Fruit fly (Drosophila melanogaster) whole organism, adult: ENCODE measurements around the gene kumpel.
A peak's percentile ranks its signal among the peaks of the same experiment; 100 is the strongest.

ENCODE experiments used
- CG11617 ChIP-seq: fragments of 200-800 bp; sonication (Bioruptor generic); optimal IDR thresholded peaks from 2 replicates; lab custom pipeline; 2017; ENCODE audit warnings: mild to moderate bottlenecking, missing biosample characterization, missing genetic modification reagents, missing genetic modification characterization
- CG12768 ChIP-seq: fragments of 200-800 bp; sonication (Bioruptor generic); optimal IDR thresholded peaks from 2 replicates; lab custom pipeline; 2017; ENCODE audit warnings: missing biosample characterization, missing genetic modification characterization, mild to moderate bottlenecking, moderate library complexity, missing genetic modification reagents
- CG14711 ChIP-seq: fragments of 200-800 bp; sonication (Bioruptor generic); optimal IDR thresholded peaks from 2 replicates; lab custom pipeline; 2018; ENCODE audit warnings: missing biosample characterization, mild to moderate bottlenecking, missing genetic modification characterization, moderate library complexity
- CG1620 ChIP-seq: fragments of 200-800 bp; sonication (Bioruptor generic); optimal IDR thresholded peaks from 2 replicates; lab custom pipeline; 2016; ENCODE audit warnings: missing biosample characterization, missing genetic modification characterization
- CG33017 ChIP-seq: fragments of 200-800 bp; sonication (Bioruptor generic); optimal IDR thresholded peaks from 2 replicates; lab custom pipeline; 2018; ENCODE audit warnings: missing biosample characterization, mild to moderate bottlenecking, missing genetic modification characterization, moderate library complexity
- CG5204 ChIP-seq: fragments of 200-800 bp; sonication (Bioruptor generic); optimal IDR thresholded peaks from 2 replicates; lab custom pipeline; 2016; ENCODE audit warnings: missing biosample characterization, missing genetic modification characterization
- CG7045 ChIP-seq: fragments of 200-800 bp; sonication (Bioruptor generic); optimal IDR thresholded peaks from 2 replicates; lab custom pipeline; 2017; ENCODE audit warnings: missing biosample characterization, mild to moderate bottlenecking, missing genetic modification characterization
- CG7101 ChIP-seq: fragments of 200-800 bp; sonication (Bioruptor generic); optimal IDR thresholded peaks from 2 replicates; lab custom pipeline; 2018; ENCODE audit warnings: missing biosample characterization, mild to moderate bottlenecking, missing genetic modification characterization, moderate library complexity
- Clk ChIP-seq: fragments of 200-800 bp; sonication (Bioruptor generic); optimal IDR thresholded peaks from 2 replicates; lab custom pipeline; 2017; ENCODE audit warnings: missing biosample characterization, missing genetic modification characterization
- Crg-1 ChIP-seq: fragments of 200-800 bp; sonication (Bioruptor generic); optimal IDR thresholded peaks from 2 replicates; lab custom pipeline; 2016; ENCODE audit warnings: missing biosample characterization, missing genetic modification characterization
- Hr96 ChIP-seq: fragments of 200-800 bp; sonication (Bioruptor generic); optimal IDR thresholded peaks from 2 replicates; lab custom pipeline; 2016; ENCODE audit warnings: missing biosample characterization, missing genetic modification characterization
- Mnt ChIP-seq: fragments of 200-800 bp; sonication (Bioruptor generic); optimal IDR thresholded peaks from 2 replicates; lab custom pipeline; 2016; ENCODE audit warnings: missing biosample characterization, mild to moderate bottlenecking, missing genetic modification characterization
- bab1 ChIP-seq: fragments of 200-800 bp; sonication (Bioruptor generic); optimal IDR thresholded peaks from 3 replicates; lab custom pipeline; 2019; ENCODE audit warnings: missing biosample characterization, mild to moderate bottlenecking, missing genetic modification characterization, moderate library complexity
- cic ChIP-seq: fragments of 200-800 bp; sonication (Bioruptor generic); optimal IDR thresholded peaks from 2 replicates; lab custom pipeline; 2017; ENCODE audit warnings: missing biosample characterization, mild to moderate bottlenecking, missing genetic modification characterization, moderate library complexity
- cnc ChIP-seq, 2 experiments: fragments of >200 bp; optimal IDR thresholded peaks; 2 replicates each; lab custom pipeline; 2017
- kay ChIP-seq: fragments of 200-800 bp; sonication (Bioruptor generic); peaks from one replicate; lab custom pipeline; 2016; ENCODE audit warnings: missing biosample characterization, missing genetic modification characterization, borderline replicate concordance
- ovo ChIP-seq: fragments of 200-800 bp; sonication (Bioruptor generic); optimal IDR thresholded peaks from 2 replicates; lab custom pipeline; 2016; ENCODE audit warnings: missing biosample characterization, missing genetic modification characterization
- pad ChIP-seq: fragments of 200-800 bp; sonication (Bioruptor generic); optimal IDR thresholded peaks from 3 replicates; lab custom pipeline; 2017; ENCODE audit warnings: missing biosample characterization, missing genetic modification characterization, mild to moderate bottlenecking, moderate library complexity, missing genetic modification reagents
- tj ChIP-seq: fragments of 200-800 bp; sonication (Bioruptor generic); optimal IDR thresholded peaks from 3 replicates; lab custom pipeline; 2017; ENCODE audit warnings: missing biosample characterization, mild to moderate bottlenecking, missing genetic modification characterization, moderate library complexity
- toe ChIP-seq: fragments of 200-800 bp; sonication (Bioruptor generic); optimal IDR thresholded peaks from 2 replicates; lab custom pipeline; 2016; ENCODE audit warnings: missing biosample characterization, missing genetic modification characterization

kumpel gene

DNA sequence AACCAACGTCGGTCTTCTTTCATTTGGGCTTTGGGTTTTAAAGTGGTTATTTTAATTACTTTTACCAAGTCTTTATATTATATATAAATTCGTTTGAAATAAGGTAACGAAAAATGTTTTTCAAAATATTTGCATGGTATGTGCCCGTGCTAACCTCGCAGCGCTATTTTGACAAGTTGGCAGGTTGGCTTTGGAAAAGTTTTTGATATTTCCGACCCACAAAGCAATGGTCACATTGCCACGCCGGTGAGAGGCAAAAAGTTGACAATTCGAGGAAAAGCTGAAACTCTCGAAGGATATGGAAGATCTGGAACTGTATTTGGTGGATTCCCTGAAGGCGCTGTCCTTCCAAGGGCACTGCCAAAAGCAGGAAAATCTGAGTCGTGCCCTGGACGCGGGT lies 13.6 kb upstream of the kumpel start, which contains the start of gene CG5913:
Gene CG5913, plus strand, starts transcription at position 224 of the 400 bp plus-strand sequence.
- TF ChIP-seq ovo (no peak), Clk (no peak), Mnt (peak; percentile 6)

DNA sequence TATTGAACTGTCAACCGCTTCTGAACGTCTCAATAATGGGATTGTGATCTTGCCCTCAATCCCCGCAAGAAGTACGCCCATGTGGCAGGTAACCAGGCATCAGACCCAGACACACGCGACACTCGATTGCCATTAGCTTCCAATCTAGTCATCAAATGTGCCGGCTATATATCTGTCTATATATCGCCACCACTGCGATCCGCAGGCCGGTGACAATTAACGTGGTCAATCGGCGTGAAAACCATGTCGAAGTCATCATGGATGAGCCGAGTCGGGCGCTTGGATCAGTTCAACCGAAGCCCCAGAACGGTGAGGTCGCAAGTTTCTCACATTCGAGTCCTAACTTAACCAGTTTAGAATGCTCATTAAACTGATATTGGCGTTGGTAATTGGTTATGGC lies 11.3 kb upstream of the kumpel start, which contains the start of gene Sodq:
Gene Sodq, plus strand, starts transcription at position 301 of the 400 bp plus-strand sequence.
- TF ChIP-seq Hr96 (GFP tag; lab: Kevin White, UChicago) (no peak), CG7045 (GFP tag; lab: Kevin White, UChicago) (no peak), CG5204 (GFP tag; lab: Kevin White, UChicago) (no peak), cnc (optimal IDR thresholded peaks at IDR 0.05; lab: Kevin White, UChicago) (no peak), bab1 (GFP tag; lab: Kevin White, UChicago) (no peak), Crg-1 (no peak), cic (GFP tag; lab: Kevin White, UChicago) (no peak), CG1620 (no peak), toe (no peak), kay (GFP tag; lab: Kevin White, UChicago) (no peak), ovo (no peak), CG7101 (tag; lab: Kevin White, UChicago) (no peak), CG33017 (tag; lab: Kevin White, UChicago) (no peak), Mnt (no peak), CG12768 (GFP tag; lab: Kevin White, UChicago) (no peak), tj (GFP tag; lab: Kevin White, UChicago) (no peak), CG11617 (GFP tag; lab: Kevin White, UChicago) (no peak)

DNA sequence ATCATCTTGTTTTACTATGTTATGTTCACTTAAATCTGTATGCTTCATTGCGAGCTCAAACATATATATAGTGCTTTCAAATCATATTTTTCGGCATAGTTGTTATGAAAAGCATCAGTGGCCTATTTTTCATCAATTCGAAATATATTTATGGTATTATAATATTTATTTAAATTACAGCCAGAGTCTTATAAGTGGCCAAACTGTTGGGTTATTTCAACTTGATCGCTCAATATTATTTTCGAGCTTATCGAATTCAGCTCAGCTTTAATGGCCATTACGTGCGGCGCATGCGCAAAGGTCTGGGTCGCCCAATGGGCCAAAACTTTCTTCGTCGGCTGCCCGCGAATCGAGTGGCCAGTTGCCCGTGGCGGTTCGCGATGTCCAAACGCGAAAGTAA lies 9.6 kb upstream of the kumpel start, which contains the start of gene Mco3:
Gene Mco3, plus strand, starts transcription at position 301 of the 400 bp plus-strand sequence.
- TF ChIP-seq tj (GFP tag; lab: Kevin White, UChicago) = no peak
- TF ChIP-seq kay (GFP tag; lab: Kevin White, UChicago) = no peak
- no peak for TF ChIP-seq CG5204 (GFP tag; lab: Kevin White, UChicago)
- no peak for TF ChIP-seq bab1 (GFP tag; lab: Kevin White, UChicago)
- TF ChIP-seq Crg-1 = no peak
- no peak for TF ChIP-seq ovo
- no peak for TF ChIP-seq cnc (optimal IDR thresholded peaks at IDR 0.05; lab: Kevin White, UChicago)

DNA sequence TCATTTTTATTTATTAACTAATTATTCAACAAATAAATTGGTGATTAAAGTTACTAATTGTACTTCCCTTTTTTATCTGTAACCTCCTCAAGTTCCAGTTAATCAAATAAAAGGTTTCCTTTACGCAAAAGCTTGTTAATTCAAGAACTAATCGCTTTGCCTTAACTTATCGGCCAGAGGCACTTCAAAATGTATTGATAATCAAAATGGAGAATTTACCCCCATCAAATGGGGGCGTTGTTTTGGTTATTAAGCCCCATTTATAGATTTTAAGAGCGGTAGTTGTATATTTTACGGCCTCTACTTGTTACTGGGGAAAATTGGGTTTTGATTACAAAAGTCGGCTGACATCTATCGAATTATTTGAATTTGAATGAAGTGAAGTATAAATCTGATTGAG lies 7.1 kb upstream of the kumpel start, which contains the start of gene CG31091:
Gene CG31091, plus strand, starts transcription at position 214 of the 400 bp plus-strand sequence.
- no peak for TF ChIP-seq CG5204 (GFP tag; lab: Kevin White, UChicago)
- TF ChIP-seq cic (GFP tag; lab: Kevin White, UChicago) = no peak
- TF ChIP-seq ovo = no peak
- TF ChIP-seq kay (GFP tag; lab: Kevin White, UChicago) = peak; percentile 8
- TF ChIP-seq Hr96 (GFP tag; lab: Kevin White, UChicago) = no peak
- no peak for TF ChIP-seq Crg-1

DNA sequence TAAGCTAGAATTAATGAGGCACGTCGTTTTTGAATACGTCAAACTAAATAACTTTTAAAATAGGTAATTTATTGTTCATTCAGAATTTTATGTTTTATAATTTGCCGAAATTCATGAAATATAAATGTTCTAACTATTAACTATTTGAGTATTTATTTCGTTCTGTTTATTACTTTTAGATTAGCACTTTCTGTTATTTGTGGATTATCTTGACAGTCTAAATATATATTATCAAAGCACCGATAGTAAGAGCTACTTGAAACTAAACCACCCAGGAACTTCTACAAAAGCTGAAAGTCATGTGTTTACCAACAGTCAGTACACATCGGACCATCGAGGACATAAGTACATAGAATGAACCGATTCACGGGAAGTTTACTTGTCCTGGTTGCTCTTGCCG lies 4.5 kb upstream of the kumpel start, which contains the start of gene CG31089:
Gene CG31089, plus strand, starts transcription at position 301 of the 400 bp plus-strand sequence.
- no peak for TF ChIP-seq CG11617 (GFP tag; lab: Kevin White, UChicago)
- peak; percentile 21 for TF ChIP-seq kay (GFP tag; lab: Kevin White, UChicago)

DNA sequence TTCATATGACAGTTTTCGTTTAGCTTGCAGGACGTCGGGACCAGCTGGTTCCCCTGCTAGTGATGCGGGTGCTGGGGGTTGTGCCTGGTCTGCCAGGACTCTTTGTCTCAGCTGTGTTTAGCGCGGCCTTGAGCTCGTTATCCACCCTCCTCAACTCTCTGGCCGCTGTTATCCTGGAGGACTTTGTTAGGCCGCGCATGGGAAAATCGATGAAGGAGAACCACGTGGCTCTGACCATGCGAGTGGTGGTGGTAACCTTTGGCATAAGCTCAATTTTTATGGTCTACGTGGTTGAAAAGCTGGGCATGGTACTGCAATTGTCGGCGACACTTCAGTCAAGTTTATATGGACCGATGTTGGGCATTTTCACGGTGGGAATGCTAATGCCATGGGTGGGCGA lies 13.1 kb downstream of the kumpel start:
- no peak for TF ChIP-seq CG14711 (tag; lab: Kevin White, UChicago)
- TF ChIP-seq bab1 (GFP tag; lab: Kevin White, UChicago) = no peak
- no peak for TF ChIP-seq tj (GFP tag; lab: Kevin White, UChicago)
- TF ChIP-seq CG12768 (GFP tag; lab: Kevin White, UChicago) = no peak
- no peak for TF ChIP-seq CG7045 (GFP tag; lab: Kevin White, UChicago)
- TF ChIP-seq Crg-1 = no peak
- no peak for TF ChIP-seq CG1620
- no peak for TF ChIP-seq Hr96 (GFP tag; lab: Kevin White, UChicago)
- TF ChIP-seq CG33017 (tag; lab: Kevin White, UChicago) = no peak
- no peak for TF ChIP-seq pad
- TF ChIP-seq kay (GFP tag; lab: Kevin White, UChicago) = no peak
- TF ChIP-seq cnc (optimal IDR thresholded peaks at IDR 0.05; lab: Kevin White, UChicago) = no peak

DNA sequence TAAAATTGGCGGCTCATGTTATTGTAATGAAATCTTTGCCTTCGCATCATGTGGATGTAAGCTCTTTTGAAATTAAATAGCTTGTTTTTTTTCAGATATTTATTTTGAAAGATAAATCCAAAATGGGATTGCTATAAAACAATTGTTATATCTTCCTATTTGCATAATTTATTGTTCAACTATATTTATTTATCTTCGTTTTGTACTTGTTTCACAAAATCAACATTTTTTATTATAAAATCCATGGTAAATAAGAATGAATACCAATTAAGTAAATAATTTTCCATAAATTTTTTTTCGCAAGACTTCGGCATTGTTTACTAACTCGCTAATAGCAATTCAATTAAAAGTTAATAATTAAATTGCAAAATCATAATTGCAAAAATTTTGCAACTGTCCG lies 15.7 kb downstream of the kumpel start, which contains the start of gene CG14546:
Gene CG14546, minus strand, starts transcription at position 101 of the 400 bp plus-strand sequence.
- no peak for TF ChIP-seq cnc (optimal IDR thresholded peaks at IDR 0.05; lab: Kevin White, UChicago)
- TF ChIP-seq CG11617 (GFP tag; lab: Kevin White, UChicago) = no peak
- no peak for TF ChIP-seq cic (GFP tag; lab: Kevin White, UChicago)
- no peak for TF ChIP-seq Mnt
- no peak for TF ChIP-seq kay (GFP tag; lab: Kevin White, UChicago)

DNA sequence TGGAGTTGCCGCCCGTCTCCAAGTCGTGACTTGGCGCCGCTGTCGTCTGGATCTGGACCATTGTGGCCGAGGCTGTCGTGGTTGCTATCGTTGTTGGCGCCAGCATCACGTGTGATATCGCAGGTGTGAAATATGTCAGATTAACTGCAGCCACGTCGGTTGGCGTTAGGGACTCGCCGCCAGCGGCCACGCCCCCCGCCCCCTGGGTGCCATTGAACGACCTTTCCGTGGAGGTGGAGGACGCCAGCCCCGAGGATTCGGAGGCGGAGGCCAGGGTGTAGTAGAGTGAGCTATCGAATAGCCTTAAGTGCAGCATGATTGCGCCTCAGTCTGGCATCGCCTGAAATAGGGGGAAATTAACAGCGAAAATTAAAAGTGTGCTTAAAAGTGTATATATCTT lies 34.5 kb downstream of the kumpel start:
- TF ChIP-seq kay (GFP tag; lab: Kevin White, UChicago) (no peak), Clk (no peak), CG1620 (no peak), CG11617 (GFP tag; lab: Kevin White, UChicago) (no peak), bab1 (GFP tag; lab: Kevin White, UChicago) (no peak), pad (no peak), tj (GFP tag; lab: Kevin White, UChicago) (no peak), CG7045 (GFP tag; lab: Kevin White, UChicago) (no peak), toe (no peak), CG33017 (tag; lab: Kevin White, UChicago) (no peak), cic (GFP tag; lab: Kevin White, UChicago) (no peak), ovo (no peak), Crg-1 (no peak), cnc (optimal IDR thresholded peaks at IDR 0.05; lab: Kevin White, UChicago) (no peak), CG5204 (GFP tag; lab: Kevin White, UChicago) (no peak), CG12768 (GFP tag; lab: Kevin White, UChicago) (no peak)
